Fruit fly (Drosophila melanogaster) Kc167 (cell line): Measurements from ENCODE around the gene CG4325.

ENCODE experiments used
- Myc ChIP-seq: fragments of >200 bp; optimal IDR thresholded peaks from 2 replicates; lab custom pipeline; 2017; ENCODE audit warnings: missing external identifiers
- Sin3A ChIP-seq: fragments of >200 bp; optimal IDR thresholded peaks from 2 replicates; lab custom pipeline; 2018; ENCODE audit warnings: missing external identifiers
- h ChIP-seq: fragments of >200 bp; optimal IDR thresholded peaks from 3 replicates; lab custom pipeline; 2018; ENCODE audit warnings: missing external identifiers
- insv ChIP-seq: fragments of >200 bp; optimal IDR thresholded peaks from 3 replicates; lab custom pipeline; 2018; ENCODE audit warnings: missing external identifiers
- psq ChIP-seq: fragments of >200 bp; optimal IDR thresholded peaks from 2 replicates; lab custom pipeline; 2017; ENCODE audit warnings: missing external identifiers
- ttk ChIP-seq: sonication (Bioruptor generic); optimal IDR thresholded peaks from 2 replicates; lab custom pipeline; 2017; ENCODE audit warnings: missing external identifiers

Gene CG4325

DNA sequence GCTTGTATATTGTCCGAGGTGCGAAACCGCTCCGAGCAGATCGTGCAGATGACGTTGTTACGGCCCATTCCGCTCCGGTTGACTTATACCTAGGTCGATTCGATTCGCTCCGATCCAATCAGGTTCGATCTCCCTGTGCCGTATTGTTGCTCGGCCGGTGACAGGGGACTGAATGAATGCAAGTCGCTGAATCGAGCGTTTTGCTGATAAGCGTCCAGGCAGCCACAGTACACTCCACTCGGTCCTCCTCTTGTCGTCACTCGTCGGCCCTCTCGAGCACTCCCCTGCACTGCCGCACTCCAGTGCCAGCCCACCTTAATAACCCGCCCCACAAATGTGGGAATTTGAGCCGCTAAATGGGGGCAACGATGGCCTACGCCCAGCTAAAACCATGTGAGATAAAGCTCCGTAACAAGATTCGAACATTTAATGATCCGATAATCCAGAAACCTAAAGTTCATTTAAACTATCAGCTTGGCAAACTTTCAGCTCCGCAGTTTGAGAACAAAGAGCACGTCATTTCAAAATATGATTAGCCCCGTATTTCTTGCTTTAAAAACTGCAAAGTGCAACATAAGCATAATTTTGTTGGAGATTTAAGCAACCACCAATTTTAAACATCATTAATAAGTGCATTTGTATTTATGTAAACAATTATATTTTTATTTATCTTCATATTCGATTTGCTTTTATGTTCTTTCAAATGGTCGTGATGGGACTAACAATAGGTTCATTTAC is at the start of gene CG4325:
CG4325 (minus strand) TSS at position 159 of the 738 bp plus-strand sequence.
- TF ChIP-seq Myc (no peak), h (lab: Kevin White, UChicago) (no peak), insv (lab: Kevin White, UChicago) (no peak), ttk (no peak), psq (lab: Kevin White, UChicago) (no peak), Sin3A (lab: Kevin White, UChicago) (no peak)

DNA sequence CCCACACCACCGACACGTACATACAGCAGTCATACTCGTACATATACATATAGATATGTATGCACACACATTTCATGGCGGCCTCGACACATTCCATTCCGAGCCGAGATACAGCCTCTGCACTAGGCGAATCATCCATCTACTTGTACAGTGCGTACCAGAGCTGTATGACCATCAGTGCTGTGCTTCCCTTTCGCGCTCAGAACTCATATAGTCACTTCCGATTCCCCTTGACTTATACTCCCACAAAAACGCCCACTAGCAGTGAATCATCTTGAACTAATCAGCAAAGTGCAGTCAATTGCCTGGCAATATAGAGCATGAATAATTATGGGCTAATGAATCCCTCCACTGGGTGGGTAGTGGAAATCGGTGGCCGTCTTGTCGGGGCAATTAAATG is 46.2 kb upstream of the CG4325 start:
- TF ChIP-seq ttk (no peak), h (lab: Kevin White, UChicago) (no peak), Myc (no peak), insv (lab: Kevin White, UChicago) (no peak), psq (lab: Kevin White, UChicago) (no peak), Sin3A (lab: Kevin White, UChicago) (no peak)

DNA sequence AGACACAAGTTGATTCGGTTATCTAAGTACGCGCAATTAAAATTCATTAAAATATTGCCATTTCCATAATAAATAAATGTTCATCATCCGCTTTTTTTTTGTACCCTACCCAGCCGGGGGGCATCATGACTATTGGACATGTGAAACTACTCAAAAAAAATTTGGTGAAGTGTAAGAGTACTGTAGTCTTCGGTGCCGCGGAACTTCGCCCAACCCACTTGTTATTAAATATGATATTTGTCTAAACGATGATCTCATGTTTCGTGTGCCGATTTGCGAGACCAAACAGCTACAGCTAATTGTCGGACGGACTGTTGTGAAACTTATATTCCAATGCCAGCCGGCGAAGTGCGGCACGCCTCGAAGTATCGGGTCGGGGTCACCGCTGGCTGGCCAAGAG is 45.2 kb upstream of the CG4325 start:
- TF ChIP-seq psq (lab: Kevin White, UChicago) (no peak), insv (lab: Kevin White, UChicago) (no peak), Sin3A (lab: Kevin White, UChicago) (no peak), h (lab: Kevin White, UChicago) (no peak), Myc (no peak), ttk (no peak)

DNA sequence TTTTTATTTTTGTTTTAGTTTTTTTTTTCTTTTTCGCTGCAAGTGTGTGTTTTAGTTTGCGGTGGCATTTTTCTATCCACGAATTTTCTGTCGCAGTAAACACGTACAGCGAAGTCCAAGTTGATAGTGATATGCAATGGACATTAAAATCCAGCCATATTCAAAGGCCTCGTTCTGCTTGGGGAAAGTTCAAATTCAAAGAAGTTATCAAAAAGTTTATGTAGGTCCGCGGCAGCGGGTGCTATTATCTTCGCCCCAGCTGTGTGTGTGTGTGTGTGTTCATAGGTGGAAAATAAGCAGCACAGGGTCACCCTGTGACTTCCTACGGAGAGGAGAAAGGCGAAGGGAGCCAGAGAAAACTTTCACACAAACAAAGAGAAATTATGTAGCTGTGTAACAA is 43.9 kb upstream of the CG4325 start:
- TF ChIP-seq Myc: no peak
- no peak for TF ChIP-seq h (lab: Kevin White, UChicago)
- TF ChIP-seq Sin3A (lab: Kevin White, UChicago): no peak
- TF ChIP-seq psq (lab: Kevin White, UChicago): no peak

DNA sequence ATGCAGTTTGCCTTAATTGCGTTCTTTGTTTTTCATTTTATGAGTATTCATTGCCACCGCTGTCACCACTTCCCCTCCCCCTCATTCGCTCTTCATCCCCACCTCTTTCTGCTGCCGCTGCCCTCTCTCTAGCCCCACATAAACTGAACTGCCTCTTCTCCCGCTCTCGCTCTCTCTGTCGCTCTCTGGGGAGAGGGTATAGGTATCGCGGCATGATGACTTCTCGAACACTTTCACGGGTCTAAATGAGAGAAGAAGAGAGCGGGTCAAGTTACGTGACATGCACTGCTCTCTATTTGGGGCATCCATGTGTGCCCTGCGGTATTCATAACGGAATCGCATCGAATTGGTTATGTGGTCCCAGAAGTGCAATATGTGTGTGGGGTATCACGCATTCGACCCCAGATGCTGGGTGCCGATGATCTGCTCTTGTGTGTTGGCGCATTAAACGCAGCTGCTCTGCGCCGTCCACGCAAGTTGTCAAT is 40.1 kb upstream of the CG4325 start:
- TF ChIP-seq h (lab: Kevin White, UChicago) (no peak), insv (lab: Kevin White, UChicago) (no peak), ttk (no peak), Sin3A (lab: Kevin White, UChicago) (no peak), Myc (no peak), psq (lab: Kevin White, UChicago) (no peak)

DNA sequence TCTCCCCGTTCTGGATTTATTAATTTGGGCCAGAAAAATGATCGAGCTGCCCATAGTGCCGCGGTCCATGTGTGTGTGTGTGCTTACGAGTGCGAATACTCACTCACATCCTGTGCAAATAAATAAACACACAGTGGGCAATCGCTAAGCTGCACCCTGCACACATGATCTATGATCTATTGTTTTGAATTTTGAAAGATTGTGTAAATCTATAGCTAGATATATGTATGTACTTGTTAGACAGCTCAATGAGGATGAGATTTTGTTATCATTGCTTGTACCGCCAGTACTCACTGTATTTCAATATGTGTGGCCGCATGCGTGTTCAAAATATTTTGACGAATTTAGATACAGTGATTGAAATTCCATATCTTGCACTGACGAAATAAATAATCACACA is 39.5 kb upstream of the CG4325 start:
- no peak for TF ChIP-seq insv (lab: Kevin White, UChicago)

DNA sequence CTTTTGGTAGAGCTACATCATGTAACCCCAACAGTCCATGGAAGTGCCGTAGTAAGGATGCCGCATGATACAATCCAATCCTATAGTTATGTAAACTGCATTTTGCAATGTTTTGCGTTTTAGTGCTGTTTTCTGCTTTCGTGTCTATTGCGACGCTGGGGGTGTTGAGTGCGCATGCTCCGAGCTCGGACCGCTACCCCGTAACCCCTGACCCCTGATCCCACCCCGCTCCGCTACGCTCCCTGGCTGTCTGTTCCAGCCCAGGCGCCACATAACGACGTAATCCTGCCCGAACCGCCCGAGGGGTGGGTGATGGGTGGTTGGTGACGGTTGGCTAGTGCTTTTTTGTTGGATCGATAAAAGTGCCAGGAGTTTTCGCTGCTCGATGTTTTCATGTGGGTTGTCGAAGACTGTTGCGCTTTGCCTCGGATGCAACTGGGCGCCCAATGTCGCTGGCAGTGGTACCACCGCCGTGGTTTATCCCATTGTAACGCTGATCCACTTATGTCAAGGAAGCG is 38.3 kb upstream of the CG4325 start:
- no peak for TF ChIP-seq Myc
- no peak for TF ChIP-seq ttk
- no peak for TF ChIP-seq insv (lab: Kevin White, UChicago)
- TF ChIP-seq h (lab: Kevin White, UChicago): no peak
- no peak for TF ChIP-seq Sin3A (lab: Kevin White, UChicago)
- TF ChIP-seq psq (lab: Kevin White, UChicago): no peak

DNA sequence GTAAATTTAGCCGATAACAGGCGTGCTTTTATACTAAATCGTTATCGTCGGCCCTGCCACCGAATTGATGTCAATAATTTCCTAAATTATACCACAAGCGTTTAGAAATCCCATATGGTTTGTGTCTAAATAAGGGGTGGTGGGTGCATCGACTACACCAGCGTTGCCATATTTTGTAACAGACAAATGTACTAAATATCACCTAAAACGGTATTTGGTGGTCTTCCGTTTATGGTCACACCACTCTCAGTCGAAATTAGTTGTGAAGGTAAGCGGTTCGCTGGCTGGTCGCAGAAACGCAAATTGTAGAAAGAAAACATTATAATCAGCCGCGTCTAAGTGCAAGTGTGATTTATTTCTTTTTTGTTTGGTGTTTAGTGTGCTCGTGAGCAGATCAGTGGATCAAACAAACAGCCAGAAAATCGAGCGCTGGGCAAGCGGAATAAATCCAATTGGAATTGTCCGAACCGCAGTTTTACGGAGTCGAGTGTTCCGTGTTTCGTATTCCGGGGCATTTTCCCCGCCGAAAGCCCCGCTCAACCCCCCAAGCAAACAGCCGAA is 36.8 kb upstream of the CG4325 start, which contains the start of the genes CG16903 and Unc-76:
CG16903 (minus strand) TSS at position 39 of the 561 bp plus-strand sequence.
Unc-76 (plus strand) TSS at position 244 of the 561 bp plus-strand sequence.
- TF ChIP-seq Sin3A (lab: Kevin White, UChicago): no peak
- TF ChIP-seq Myc: no peak
- TF ChIP-seq psq (lab: Kevin White, UChicago): no peak
- TF ChIP-seq insv (lab: Kevin White, UChicago): no peak
- TF ChIP-seq h (lab: Kevin White, UChicago): no peak
- no peak for TF ChIP-seq ttk

DNA sequence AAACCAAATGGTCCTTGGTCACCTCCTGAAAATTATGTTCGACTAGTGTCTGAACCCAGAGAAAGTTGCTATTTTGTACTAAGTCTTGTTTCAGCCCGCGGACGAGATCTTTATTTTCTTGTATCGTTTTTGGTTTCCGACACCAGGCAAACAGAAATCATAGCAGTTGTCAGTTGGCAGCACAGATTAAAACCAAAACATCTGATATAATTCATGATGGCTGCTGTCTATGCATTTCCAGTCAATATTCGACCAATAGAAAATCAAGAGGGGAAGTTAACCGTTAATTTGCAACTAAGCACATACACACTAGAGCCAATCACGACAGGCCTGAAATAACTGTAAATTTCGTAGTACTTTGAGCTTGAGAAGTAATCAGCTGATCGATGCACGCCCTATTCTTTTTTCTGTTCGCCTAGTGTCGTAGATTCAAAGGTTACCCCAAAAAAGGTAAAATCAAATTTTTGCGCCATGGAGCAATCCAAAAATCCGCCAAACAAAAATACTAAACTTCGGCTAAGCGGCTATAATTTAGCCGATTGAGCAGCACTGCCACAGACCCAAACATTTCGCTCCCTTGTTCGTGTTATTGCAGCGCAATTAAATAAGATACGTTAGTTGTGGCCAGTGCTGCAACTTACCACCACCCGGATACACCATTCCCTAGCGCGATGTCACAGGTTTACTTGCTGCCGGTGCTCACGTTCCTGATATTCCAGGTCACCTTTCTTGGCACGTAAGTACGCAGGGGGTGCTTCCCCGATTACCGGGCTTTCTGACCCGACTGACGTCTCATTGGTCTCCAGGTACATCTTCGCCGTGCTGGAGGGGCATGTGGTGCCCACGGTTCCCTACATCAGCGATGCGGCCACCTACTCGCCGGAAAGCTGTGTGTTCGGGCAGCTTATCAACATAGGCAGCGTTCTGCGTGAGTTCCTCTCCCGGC is 33.1 kb upstream of the CG4325 start, which contains the start of gene CG4025:
CG4025 (plus strand) TSS at position 555 of the 946 bp plus-strand sequence.
- TF ChIP-seq h (lab: Kevin White, UChicago): no peak
- no peak for TF ChIP-seq ttk
- TF ChIP-seq Sin3A (lab: Kevin White, UChicago): no peak
- no peak for TF ChIP-seq insv (lab: Kevin White, UChicago)
- TF ChIP-seq psq (lab: Kevin White, UChicago): no peak
- no peak for TF ChIP-seq Myc

DNA sequence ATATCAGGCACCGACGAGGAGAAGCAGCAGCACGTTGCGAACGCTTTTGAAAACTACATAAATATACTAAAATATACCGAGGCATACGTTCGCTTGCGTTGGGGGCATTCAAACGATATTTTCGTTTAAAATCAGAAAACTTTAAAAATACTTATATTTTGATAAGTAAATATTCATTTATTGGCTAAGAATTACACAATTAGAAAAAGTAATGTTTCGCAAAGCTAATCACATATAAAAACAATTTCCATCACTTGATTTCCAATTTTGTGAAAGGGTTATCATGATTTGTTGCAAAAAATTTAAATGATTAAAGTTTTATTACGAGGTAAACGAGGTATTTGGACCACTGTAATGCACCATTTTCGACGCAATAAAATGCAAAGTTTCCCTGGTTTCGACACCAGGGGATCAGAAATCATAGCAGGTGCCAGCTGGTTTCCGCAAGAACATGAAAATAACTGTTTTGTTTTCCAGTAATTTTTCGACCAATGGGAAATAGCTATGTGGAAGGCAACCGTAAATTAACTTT is 32.3 kb upstream of the CG4325 start, which contains the start of gene CG4045:
CG4045 (minus strand) TSS at position 55 of the 532 bp plus-strand sequence.
- TF ChIP-seq Sin3A (lab: Kevin White, UChicago) (no peak), insv (lab: Kevin White, UChicago) (no peak), ttk (no peak), psq (lab: Kevin White, UChicago) (no peak), Myc (no peak), h (lab: Kevin White, UChicago) (no peak)

DNA sequence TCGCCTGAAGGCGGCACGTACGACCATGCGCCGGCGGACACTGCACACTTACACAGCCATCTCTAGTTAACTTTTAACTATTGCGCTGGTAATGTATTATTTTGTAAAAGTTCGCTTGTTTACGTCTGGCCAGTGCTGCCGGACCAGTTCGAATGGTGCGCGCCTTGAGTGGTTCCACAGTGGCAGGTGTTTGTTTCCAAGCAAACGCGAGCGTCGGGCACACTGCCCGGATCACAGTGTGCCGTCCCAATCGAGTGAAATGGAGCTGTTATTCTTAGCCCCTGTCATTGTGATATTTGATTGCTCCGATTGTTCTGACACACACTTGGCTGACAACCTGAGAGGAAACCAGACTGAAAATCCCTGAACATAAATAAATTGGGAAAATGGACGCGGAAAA is 29.7 kb upstream of the CG4325 start, which contains the start of gene CG4199:
CG4199 (minus strand) TSS at position 159 of the 400 bp plus-strand sequence.
- TF ChIP-seq Sin3A (lab: Kevin White, UChicago) (no peak), psq (lab: Kevin White, UChicago) (no peak), h (lab: Kevin White, UChicago) (no peak), Myc (no peak), insv (lab: Kevin White, UChicago) (no peak), ttk (no peak)
